Fruit fly (Drosophila melanogaster) whole organism, pupa: ENCODE measurements around the gene CG43056.

Source experiments
- CG13204 ChIP-seq: fragments of 200-800 bp; sonication (Bioruptor generic); optimal IDR thresholded peaks from 2 replicates; lab custom pipeline; 2018; ENCODE audit warnings: missing biosample characterization, mild to moderate bottlenecking, missing genetic modification characterization, moderate library complexity
- CG14655 ChIP-seq: fragments of 200-800 bp; sonication (Bioruptor generic); optimal IDR thresholded peaks from 3 replicates; lab custom pipeline; 2017; ENCODE audit warnings: mild to moderate bottlenecking, missing biosample characterization, missing genetic modification reagents, missing genetic modification characterization
- CG17806 ChIP-seq: fragments of 200-800 bp; sonication (Bioruptor generic); optimal IDR thresholded peaks from 2 replicates; lab custom pipeline; 2018; ENCODE audit warnings: missing biosample characterization, mild to moderate bottlenecking, missing genetic modification characterization, moderate library complexity
- CG8301 ChIP-seq: fragments of 200-800 bp; sonication (Bioruptor generic); optimal IDR thresholded peaks from 2 replicates; lab custom pipeline; 2018; ENCODE audit warnings: missing biosample characterization, mild to moderate bottlenecking, missing genetic modification characterization
- D1 ChIP-seq: fragments of 200-800 bp; sonication (Bioruptor generic); optimal IDR thresholded peaks from 2 replicates; lab custom pipeline; 2018; ENCODE audit warnings: missing biosample characterization, mild to moderate bottlenecking, missing genetic modification characterization, moderate library complexity
- EcR ChIP-seq: fragments of 200-800 bp; sonication (Bioruptor generic); optimal IDR thresholded peaks from 3 replicates; lab custom pipeline; 2019; ENCODE audit warnings: missing biosample characterization, missing genetic modification characterization, mild to moderate bottlenecking, moderate library complexity, missing genetic modification reagents
- Ets98B ChIP-seq: fragments of 200-800 bp; sonication (Bioruptor generic); IDR thresholded peaks from 2 replicates; pipeline ENCODE4 v1.3.6; 2022; ENCODE audit warnings: missing biosample characterization, missing genetic modification characterization
- fd96Ca ChIP-seq: fragments of 200-800 bp; sonication (Bioruptor generic); IDR thresholded peaks from 3 replicates; pipeline ENCODE4 v1.3.6; 2022; ENCODE audit warnings: missing biosample characterization, missing genetic modification characterization
- gl ChIP-seq: fragments of 200-800 bp; sonication (Bioruptor generic); optimal IDR thresholded peaks from 2 replicates; lab custom pipeline; 2018; ENCODE audit warnings: missing biosample characterization, mild to moderate bottlenecking, missing genetic modification characterization

DNA sequence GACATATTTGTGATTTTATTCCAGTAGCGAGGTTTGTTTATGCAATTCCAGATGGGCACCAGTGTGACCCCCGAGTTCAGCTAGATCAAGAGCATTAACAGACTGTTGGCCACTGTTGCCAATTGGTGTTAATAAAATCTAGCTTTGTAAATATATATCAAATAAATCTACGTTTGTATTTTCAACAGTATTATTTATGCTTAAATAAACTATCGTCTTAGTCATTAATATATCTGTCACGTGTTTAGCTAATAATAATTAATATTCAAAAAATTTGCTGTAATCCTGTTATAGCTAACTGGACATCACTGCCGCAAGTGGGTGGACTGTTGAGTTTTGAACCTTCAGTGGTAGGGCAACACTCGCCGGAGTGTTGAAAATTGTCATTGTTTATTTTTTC, 22.0 kb downstream of the CG43056 start, which contains the start of the genes mRpL27 and CG15435:
- no peak for TF ChIP-seq Ets98B (GFP tag; lab: Robert Waterston, UW)
- TF ChIP-seq CG17806 (tag; lab: Kevin White, UChicago): no peak
- no peak for TF ChIP-seq D1 (tag; lab: Kevin White, UChicago)
- no peak for TF ChIP-seq CG14655 (GFP tag; lab: Kevin White, UChicago)
- no peak for TF ChIP-seq fd96Ca (GFP tag; lab: Robert Waterston, UW)
- no peak for TF ChIP-seq gl (tag; lab: Kevin White, UChicago)
- no peak for TF ChIP-seq CG8301 (tag; lab: Kevin White, UChicago)
- no peak for TF ChIP-seq CG13204 (GFP tag; lab: Kevin White, UChicago)
- peak; percentile 22 for TF ChIP-seq EcR (GFP tag; lab: Kevin White, UChicago)
